Worm (Caenorhabditis elegans): ENCODE data around the gene F42A6.6.

Gene F42A6.6

DNA sequence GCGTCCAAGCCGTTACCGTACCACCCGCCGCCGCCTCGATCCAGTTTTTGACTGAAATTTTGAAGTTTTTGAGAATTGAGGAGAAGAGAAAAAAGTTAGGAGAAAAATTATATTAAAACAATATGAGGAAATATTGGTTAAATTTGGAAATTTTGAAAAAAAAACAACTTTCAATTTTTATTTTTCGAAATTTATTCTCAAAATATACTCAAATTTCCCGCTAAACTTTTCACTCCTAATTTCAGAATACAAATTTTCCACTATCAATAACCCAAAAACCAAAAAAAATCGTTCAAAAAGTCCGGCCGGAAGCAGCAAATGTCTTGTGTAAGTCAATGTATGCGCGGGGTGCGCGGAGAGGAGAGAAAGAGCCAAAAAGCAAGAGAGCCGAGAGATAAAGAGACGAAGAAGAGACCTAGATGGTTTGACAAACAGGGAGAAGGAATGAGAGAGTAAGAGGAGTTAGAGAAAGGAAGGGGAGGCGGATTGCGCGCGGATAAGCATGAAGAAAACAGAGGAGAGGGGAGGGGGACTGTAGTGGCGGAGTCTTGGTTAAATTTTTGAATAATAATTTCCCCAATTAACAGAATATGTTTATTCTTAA, 13.4 kb upstream of the F42A6.6 start, which contains the start of gene elks-1 (continued):
- TF ChIP-seq egl-43 (GFP tag; IDR thresholded peaks at IDR 0.05), result no peak
- TF ChIP-seq lir-3 (tag; optimal IDR thresholded peaks at IDR 0.05), result no peak
- no peak for TF ChIP-seq nhr-76 (tag; optimal IDR thresholded peaks at IDR 0.05)
- TF ChIP-seq rbr-2 (tag; optimal IDR thresholded peaks at IDR 0.05), result no peak

- TF ChIP-seq set-16 (GFP tag; IDR thresholded peaks at IDR 0.05) (peak; percentile 69), lin-15B (tag; optimal IDR thresholded peaks at IDR 0.05) (no peak)
These were observed 11.7 kb upstream of the F42A6.6 start for ce11 chrIV:3348334-3348733.

DNA sequence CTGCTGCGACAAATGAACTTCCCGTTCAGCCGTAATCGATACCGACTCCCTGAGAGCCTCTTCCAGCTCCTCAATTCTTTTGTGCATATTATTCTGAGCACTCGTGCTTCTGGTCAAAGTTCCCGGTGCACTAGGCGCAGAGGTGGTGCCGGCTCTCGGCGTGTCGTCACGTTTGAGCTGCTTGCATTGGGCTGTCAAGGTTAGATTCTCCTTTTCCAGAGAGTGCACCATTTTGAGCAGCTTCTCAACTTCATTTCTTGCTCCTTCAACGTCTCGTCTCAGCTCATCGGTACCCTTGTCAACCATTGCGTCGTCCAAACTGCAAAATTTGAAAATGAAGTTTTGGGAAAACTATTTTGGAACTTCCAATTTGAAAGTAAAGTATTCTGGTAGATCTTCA, 8.8 kb upstream of the F42A6.6 start:
- TF ChIP-seq aha-1 (tag) (peak; percentile 96), Y5F2A.4 (GFP tag; optimal IDR thresholded peaks at IDR 0.05) (no peak), T20F7.1 (GFP tag; optimal IDR thresholded peaks at IDR 0.05) (no peak), set-16 (GFP tag; IDR thresholded peaks at IDR 0.05) (peak; percentile 20; the same call in 1 of the 2 replicates)

- TF ChIP-seq gei-8 (GFP tag; optimal IDR thresholded peaks at IDR 0.05), result no peak
- no peak for TF ChIP-seq dpl-1 (GFP tag; optimal IDR thresholded peaks at IDR 0.05)
- TF ChIP-seq lin-38 (GFP tag; IDR thresholded peaks at IDR 0.05), result no peak
- no peak for TF ChIP-seq nhr-76 (tag; optimal IDR thresholded peaks at IDR 0.05)
- peak; percentile 18 for TF ChIP-seq aha-1 (tag)
- TF ChIP-seq mes-2 (tag; optimal IDR thresholded peaks at IDR 0.05; ENCODE audit: poor library complexity, severe bottlenecking), result no peak
- TF ChIP-seq ceh-20 (GFP tag; IDR thresholded peaks at IDR 0.05), result no peak
These were observed 4.5 kb upstream of the F42A6.6 start, which contains the start of gene F42A6.2 for ce11 chrIV:3341170-3341569. Gene F42A6.2, plus strand, starts transcription at chrIV:3341470.

- TF ChIP-seq zfp-3 (GFP tag; conservative IDR thresholded peaks at IDR 0.05) (peak; percentile 65; the same call in 1 of the 2 replicates), ztf-7 (tag; optimal IDR thresholded peaks at IDR 0.05) (no peak), nhr-237 (tag; optimal IDR thresholded peaks at IDR 0.05) (no peak), nhr-28 (tag; optimal IDR thresholded peaks at IDR 0.05) (peak; percentile 45), F44E2.7 (GFP tag; IDR thresholded peaks at IDR 0.05) (no peak), T20F7.1 (GFP tag; optimal IDR thresholded peaks at IDR 0.05) (no peak), lim-7 (GFP tag; IDR thresholded peaks at IDR 0.05) (no peak), R02D3.7 (tag; optimal IDR thresholded peaks at IDR 0.05) (no peak), dmd-9 (GFP tag; IDR thresholded peaks at IDR 0.05) (no peak), hif-1 (tag; optimal IDR thresholded peaks at IDR 0.05) (peak in 1 of 2 experiments; percentile 64), mdt-29 (GFP tag; IDR thresholded peaks at IDR 0.05) (no peak), hlh-30 (tag; optimal IDR thresholded peaks at IDR 0.05; ENCODE audit: insufficient read depth) (peak; percentile 87), nhr-111 (GFP tag; optimal IDR thresholded peaks at IDR 0.05) (no peak), zag-1 (tag; optimal IDR thresholded peaks at IDR 0.05) (no peak), tag-97 (GFP tag; IDR thresholded peaks at IDR 0.05) (no peak), ZK337.2 (GFP tag; IDR thresholded peaks at IDR 0.05) (no peak), vab-7 (GFP tag; IDR thresholded peaks at IDR 0.05) (0 out of 2 replicates have a peak, but pooled peaks have one; percentile 8), F26F4.8 (GFP tag; conservative IDR thresholded peaks at IDR 0.05) (no peak), skn-1 (tag; optimal IDR thresholded peaks at IDR 0.05) (no peak), tra-1 (GFP tag; IDR thresholded peaks at IDR 0.05) (no peak), unc-130 (GFP tag; optimal IDR thresholded peaks at IDR 0.05) (peak; percentile 26), ZK546.5 (tag; optimal IDR thresholded peaks at IDR 0.05) (peak in 1 of 2 experiments; percentile 39), php-3 (GFP tag; IDR thresholded peaks at IDR 0.05) (no peak), F49E8.2 (tag; optimal IDR thresholded peaks at IDR 0.05; ENCODE audit: borderline replicate concordance) (no peak), madf-5 (GFP tag; IDR thresholded peaks at IDR 0.05) (no peak), attf-4 (tag; optimal IDR thresholded peaks at IDR 0.05) (no peak), nhr-11 (tag; optimal IDR thresholded peaks at IDR 0.05) (peak; percentile 51), set-16 (GFP tag; IDR thresholded peaks at IDR 0.05) (no peak), ztf-11 (tag; optimal IDR thresholded peaks at IDR 0.05) (no peak), mxl-3 (GFP tag; optimal IDR thresholded peaks at IDR 0.05) (no peak), duxl-1 (tag; optimal IDR thresholded peaks at IDR 0.05; ENCODE audit: poor library complexity) (peak; percentile 20)
These were observed 2.0 kb upstream of the F42A6.6 start, which contains the start of gene hrpa-1 for ce11 chrIV:3338676-3339075. Gene hrpa-1, minus strand, starts transcription at chrIV:3338867.

Data from whole organism, L4 larva.